Fruit fly (Drosophila melanogaster): ENCODE results near the gene CG32086.
A peak's percentile ranks its signal among the peaks of the same experiment; 100 is the strongest.

The CG32086 gene

DNA sequence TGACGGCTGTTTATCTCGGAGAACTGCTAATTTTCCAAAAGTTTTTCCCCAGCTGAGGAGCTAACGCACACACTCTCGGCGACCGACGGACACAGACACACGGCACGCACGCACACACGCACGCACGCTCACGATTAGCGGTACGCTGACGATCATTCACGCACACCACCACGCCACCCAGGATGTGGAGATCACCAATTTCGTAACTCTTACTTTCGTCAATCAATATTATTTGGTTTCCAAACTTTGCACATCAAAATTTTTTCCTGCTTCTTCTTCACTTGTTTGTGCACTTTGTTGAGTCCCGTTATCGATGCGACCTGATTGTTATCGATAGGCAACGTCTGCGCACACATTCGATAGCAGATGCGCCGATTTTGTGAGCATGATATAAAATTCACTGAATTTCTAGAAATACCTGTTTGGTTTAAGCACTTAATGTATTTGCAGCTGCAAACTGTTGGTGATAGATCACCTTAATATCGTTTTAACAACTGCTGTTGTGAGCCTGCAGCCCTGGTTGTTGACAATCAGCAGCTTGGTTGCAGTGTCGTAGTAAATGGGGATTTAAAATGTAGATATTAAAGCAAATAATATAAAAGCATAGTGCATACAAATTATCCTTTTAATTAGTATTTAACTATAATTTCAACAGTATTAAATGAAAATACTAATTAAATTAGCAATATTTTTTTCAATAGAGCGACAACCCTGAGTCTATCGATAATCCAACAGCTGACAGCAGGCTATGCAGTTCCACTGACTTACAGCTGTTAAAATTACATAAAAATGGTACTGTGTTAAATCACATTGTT lies 21.7 kb downstream of the CG32086 start, which contains the start of the genes CG7394 and Mob2 (continued):
- TF ChIP-seq ems (GFP tag; optimal IDR thresholded peaks at IDR 0.05) (peak; percentile 83), sna (GFP tag; IDR thresholded peaks at IDR 0.05; ENCODE audit: partially characterized antibody) (peak; percentile 86), Mad (GFP tag; optimal IDR thresholded peaks at IDR 0.05) (peak; percentile 84), fd3F (GFP tag; optimal IDR thresholded peaks at IDR 0.05) (peak; percentile 90), Hr51 (GFP tag; optimal IDR thresholded peaks at IDR 0.05) (peak; percentile 88 to 92), CG3847 (GFP tag; IDR thresholded peaks at IDR 0.05) (peak; percentile 89), wor (GFP tag; IDR thresholded peaks at IDR 0.05) (peak; percentile 80), Bgb (GFP tag; IDR thresholded peaks at IDR 0.05; ENCODE audit: partially characterized antibody) (peak; percentile 83), CG14667 (GFP tag; IDR thresholded peaks at IDR 0.05) (peak; percentile 81), Rfx (GFP tag; IDR thresholded peaks at IDR 0.05) (peak; percentile 94), gem (tag; optimal IDR thresholded peaks at IDR 0.05) (peak; percentile 94), p53 (GFP tag; optimal IDR thresholded peaks at IDR 0.05) (peak; percentile 20), CG32767 (GFP tag; IDR thresholded peaks at IDR 0.05) (peak; percentile 79; the same call in 1 of the 2 replicates), gro (GFP tag; optimal IDR thresholded peaks at IDR 0.05) (peak; percentile 80), CG4707 (GFP tag; optimal IDR thresholded peaks at IDR 0.05) (peak; percentile 70), en (GFP tag; optimal IDR thresholded peaks at IDR 0.05) (no peak), seq (GFP tag; IDR thresholded peaks at IDR 0.05) (peak; percentile 85), CG2678 (tag; optimal IDR thresholded peaks at IDR 0.05) (peak; percentile 92), chinmo (GFP tag; IDR thresholded peaks at IDR 0.05; ENCODE audit: partially characterized antibody) (peak; percentile 76; the same call in 2 of the 4 replicates), tx (GFP tag; optimal IDR thresholded peaks at IDR 0.05) (peak; percentile 81), NFAT (GFP tag; IDR thresholded peaks at IDR 0.05) (peak; percentile 91), Nf-YB (GFP tag; optimal IDR thresholded peaks at IDR 0.05) (peak; percentile 73), CG17186 (GFP tag; optimal IDR thresholded peaks at IDR 0.05) (peak; percentile 97), Ets65A (GFP tag) (peak; percentile 95), hth (optimal IDR thresholded peaks at IDR 0.05) (no peak), tup (GFP tag; optimal IDR thresholded peaks at IDR 0.05) (peak; percentile 86), ham (GFP tag; IDR thresholded peaks at IDR 0.05) (0 out of 2 replicates have a peak, but pooled peaks have one; percentile 7), pzg (GFP tag; optimal IDR thresholded peaks at IDR 0.05) (peak; percentile 85), Sox102F (GFP tag; optimal IDR thresholded peaks at IDR 0.05) (peak; percentile 96), CG5953 (GFP tag; IDR thresholded peaks at IDR 0.05) (peak; percentile 82), Sry-δ (GFP tag; optimal IDR thresholded peaks at IDR 0.05) (peak; percentile 84), CG14014 (GFP tag; IDR thresholded peaks at IDR 0.05) (peak; percentile 92), CG9609 (GFP tag; optimal IDR thresholded peaks at IDR 0.05) (peak; percentile 75), CG13624 (GFP tag; optimal IDR thresholded peaks at IDR 0.05) (peak; percentile 81), Atf6 (GFP tag; IDR thresholded peaks at IDR 0.05) (peak; percentile 94), oc (tag; optimal IDR thresholded peaks at IDR 0.05) (peak; percentile 76), Awh (GFP tag; IDR thresholded peaks at IDR 0.05) (peak; percentile 83), HmgD (GFP tag; optimal IDR thresholded peaks at IDR 0.05) (peak; percentile 12), CG7963 (GFP tag; IDR thresholded peaks at IDR 0.05; ENCODE audit: partially characterized antibody) (peak; percentile 53; the same call in 1 of the 3 replicates), NK7.1 (GFP tag; optimal IDR thresholded peaks at IDR 0.05) (peak; percentile 39), CG11560 (tag; IDR thresholded peaks at IDR 0.05) (peak; percentile 82; the same call in 2 of the 3 replicates), nerfin-2 (GFP tag; IDR thresholded peaks at IDR 0.05; ENCODE audit: partially characterized antibody) (peak; percentile 90), tna (GFP tag; IDR thresholded peaks at IDR 0.05; ENCODE audit: partially characterized antibody) (peak; percentile 79), cwo (GFP tag; optimal IDR thresholded peaks at IDR 0.05) (peak; percentile 78), Doc3 (GFP tag; IDR thresholded peaks at IDR 0.05; ENCODE audit: partially characterized antibody) (peak; percentile 93), Ets97D (GFP tag; optimal IDR thresholded peaks at IDR 0.05) (peak; percentile 86), CG31365 (tag; optimal IDR thresholded peaks at IDR 0.05) (peak; percentile 57), grau (tag; optimal IDR thresholded peaks at IDR 0.05) (peak; percentile 90)
